Worm (Caenorhabditis elegans) whole organism, L4 larva: Measurements from ENCODE around the gene npr-43.

Experiments used
- F10B5.3 ChIP-seq: sonication (generic microtip); optimal IDR thresholded peaks from 2 replicates; lab custom pipeline; 2016; ENCODE audit warnings: mild to moderate bottlenecking, missing genetic modification characterization, missing compliant biosample characterization
- F37D6.2 ChIP-seq: sonication (generic microtip); optimal IDR thresholded peaks from 2 replicates; lab custom pipeline; 2016; ENCODE audit warnings: mild to moderate bottlenecking, missing genetic modification characterization, missing compliant biosample characterization
- F44E2.7 ChIP-seq: fragments of 200-800 bp; sonication (Bioruptor generic); IDR thresholded peaks from 2 replicates; pipeline ENCODE4 v2.1.2; 2022; ENCODE audit warnings: missing genetic modification characterization, missing compliant biosample characterization
- F49E8.2 ChIP-seq: sonication (generic microtip); optimal IDR thresholded peaks from 2 replicates; lab custom pipeline; 2016; ENCODE audit warnings: missing compliant biosample characterization, mild to moderate bottlenecking, missing genetic modification characterization, borderline replicate concordance
- R02D3.7 ChIP-seq: fragments of 150-350 bp; sonication (generic microtip); optimal IDR thresholded peaks from 3 replicates; lab custom pipeline; 2014; ENCODE audit warnings: missing biosample characterization, missing genetic modification characterization
- T20F7.1 ChIP-seq: fragments of 200-800 bp; sonication (Bioruptor generic); optimal IDR thresholded peaks from 2 replicates; lab custom pipeline; 2018; ENCODE audit warnings: mild to moderate bottlenecking, missing genetic modification characterization, missing compliant biosample characterization
- Y48G9A.11 ChIP-seq: fragments of 200-800 bp; sonication (Bioruptor generic); IDR thresholded peaks from 2 replicates; pipeline ENCODE4 v1.3.6; 2022; ENCODE audit warnings: missing genetic modification reagents, missing genetic modification characterization, missing compliant biosample characterization
- Y5F2A.4 ChIP-seq: fragments of 200-800 bp; sonication (Bioruptor generic); optimal IDR thresholded peaks from 2 replicates; lab custom pipeline; 2018; ENCODE audit warnings: mild to moderate bottlenecking, missing genetic modification characterization, missing compliant biosample characterization
- ZK546.5 ChIP-seq, 2 experiments: sonication (generic microtip); optimal IDR thresholded peaks; 2 replicates each; lab custom pipeline; 2017; ENCODE audit warnings: missing biosample characterization in 2 of 2, missing genetic modification characterization in 2 of 2
- aha-1 ChIP-seq: fragments of 150-350 bp; peaks from one replicate; lab custom pipeline; 2014; ENCODE audit warnings: missing biosample characterization, missing genetic modification characterization
- aly-2 ChIP-seq: sonication (generic microtip); optimal IDR thresholded peaks from 2 replicates; lab custom pipeline; 2018; ENCODE audit warnings: missing biosample characterization, missing genetic modification characterization
- ceh-32 ChIP-seq: sonication (generic microtip); optimal IDR thresholded peaks from 2 replicates; lab custom pipeline; 2016; ENCODE audit warnings: mild to moderate bottlenecking, missing genetic modification characterization, missing compliant biosample characterization; ENCODE audit not compliant: poor library complexity
- ceh-44 ChIP-seq: fragments of 200-800 bp; sonication (Bioruptor generic); IDR thresholded peaks from 2 replicates; pipeline ENCODE4 v1.3.6; 2022; ENCODE audit warnings: missing genetic modification reagents, missing genetic modification characterization, missing compliant biosample characterization
- ceh-62 ChIP-seq: sonication (generic microtip); optimal IDR thresholded peaks from 2 replicates; lab custom pipeline; 2017; ENCODE audit warnings: missing biosample characterization, missing genetic modification characterization
- ceh-82 ChIP-seq: sonication (generic microtip); optimal IDR thresholded peaks from 2 replicates; lab custom pipeline; 2017; ENCODE audit warnings: missing biosample characterization, missing genetic modification characterization
- dmd-6 ChIP-seq: fragments of 200-800 bp; sonication (Bioruptor generic); IDR thresholded peaks from 2 replicates; pipeline ENCODE4 v1.3.6; 2022; ENCODE audit warnings: missing genetic modification reagents, missing genetic modification characterization, missing compliant biosample characterization
- dmd-8 ChIP-seq: fragments of 200-800 bp; sonication (Bioruptor generic); IDR thresholded peaks from 2 replicates; pipeline ENCODE4 v1.3.6; 2022; ENCODE audit warnings: missing genetic modification characterization, missing compliant biosample characterization
- dpl-1 ChIP-seq: fragments of 150-350 bp; optimal IDR thresholded peaks from 2 replicates; lab custom pipeline; 2014; ENCODE audit warnings: missing biosample characterization, missing genetic modification reagents, missing genetic modification characterization
- duxl-1 ChIP-seq: sonication (generic microtip); optimal IDR thresholded peaks from 2 replicates; lab custom pipeline; 2016; ENCODE audit warnings: mild to moderate bottlenecking, missing genetic modification characterization, moderate library complexity, missing compliant biosample characterization; ENCODE audit not compliant: poor library complexity
- dve-1 ChIP-seq: sonication (generic microtip); optimal IDR thresholded peaks from 2 replicates; lab custom pipeline; 2017; ENCODE audit warnings: antibody characterized with exemption, mild to moderate bottlenecking, missing genetic modification characterization, missing compliant biosample characterization; ENCODE audit not compliant: insufficient read depth
- fkh-10 ChIP-seq: fragments of 150-350 bp; optimal IDR thresholded peaks from 2 replicates; lab custom pipeline; 2014; ENCODE audit warnings: missing biosample characterization, missing genetic modification reagents, missing genetic modification characterization
- gei-8 ChIP-seq: fragments of 200-800 bp; sonication (Bioruptor generic); optimal IDR thresholded peaks from 2 replicates; lab custom pipeline; 2018; ENCODE audit warnings: mild to moderate bottlenecking, missing genetic modification characterization, missing compliant biosample characterization
- hif-1 ChIP-seq, 2 experiments: sonication (generic microtip); optimal IDR thresholded peaks; 2 replicates each; lab custom pipeline; 2016 to 2017; ENCODE audit warnings: missing compliant biosample characterization in 2 of 2, missing genetic modification characterization in 2 of 2, missing genetic modification reagents in 2 of 2, missing genotype in 2 of 2, mild to moderate bottlenecking in 1 of 2
- hlh-11 ChIP-seq: fragments of 200-800 bp; sonication (Bioruptor generic); optimal IDR thresholded peaks from 2 replicates; lab custom pipeline; 2018; ENCODE audit warnings: mild to moderate bottlenecking, missing genetic modification characterization, missing compliant biosample characterization
- hlh-30 ChIP-seq: sonication (generic microtip); optimal IDR thresholded peaks from 2 replicates; lab custom pipeline; 2017; ENCODE audit warnings: antibody characterized with exemption, mild to moderate bottlenecking, missing genetic modification characterization, missing compliant biosample characterization; ENCODE audit not compliant: insufficient read depth
- lin-1 ChIP-seq: fragments of 200-800 bp; sonication (Bioruptor generic); IDR thresholded peaks from 2 replicates; pipeline ENCODE4 v1.3.6; 2022; ENCODE audit warnings: missing genetic modification reagents, missing genetic modification characterization, missing compliant biosample characterization
- lin-39 ChIP-seq: fragments of 150-350 bp; optimal IDR thresholded peaks from 2 replicates; lab custom pipeline; 2014; ENCODE audit warnings: missing biosample characterization, missing genetic modification reagents, missing genetic modification characterization
- lir-3 ChIP-seq: sonication (generic microtip); optimal IDR thresholded peaks from 2 replicates; lab custom pipeline; 2016; ENCODE audit warnings: mild to moderate bottlenecking, missing genetic modification characterization, missing compliant biosample characterization
- lsy-2 ChIP-seq, 2 experiments: fragments of 150-350 bp in 1 of 2; sonication (generic microtip) in 1 of 2; optimal IDR thresholded peaks; 2 replicates each; lab custom pipeline; 2014 to 2017; ENCODE audit warnings: missing biosample characterization in 2 of 2, missing genetic modification characterization in 2 of 2
- madf-5 ChIP-seq, 2 experiments: fragments of 200-800 bp; sonication (Bioruptor generic); IDR thresholded peaks; 2 replicates each; pipeline ENCODE4 v1.3.6; 2022; ENCODE audit warnings: missing compliant biosample characterization in 2 of 2, missing genetic modification characterization in 2 of 2
- madf-9 ChIP-seq: fragments of 200-800 bp; sonication (Bioruptor generic); conservative IDR thresholded peaks from 2 replicates; pipeline ENCODE4 v1.3.6; 2022; ENCODE audit warnings: missing genetic modification reagents, missing genetic modification characterization, missing compliant biosample characterization
- mdl-1 ChIP-seq, 2 experiments: fragments of 150-350 bp in 1 of 2; sonication (generic microtip) in 1 of 2; optimal IDR thresholded peaks; 2 replicates each; lab custom pipeline; 2014 to 2017; ENCODE audit warnings: missing biosample characterization in 2 of 2, missing genetic modification characterization in 2 of 2
- mxl-2 ChIP-seq: fragments of 200-800 bp; sonication (Bioruptor generic); conservative IDR thresholded peaks from 2 replicates; pipeline ENCODE4 v1.3.6; 2022; ENCODE audit warnings: missing genetic modification reagents, missing genetic modification characterization, missing compliant biosample characterization
- nhr-102 ChIP-seq: sonication (generic microtip); optimal IDR thresholded peaks from 2 replicates; lab custom pipeline; 2016; ENCODE audit warnings: mild to moderate bottlenecking, missing genetic modification characterization, moderate library complexity, missing compliant biosample characterization
- nhr-237 ChIP-seq: sonication (generic microtip); optimal IDR thresholded peaks from 2 replicates; lab custom pipeline; 2017; ENCODE audit warnings: missing biosample characterization, missing genetic modification characterization
- nhr-28 ChIP-seq: fragments of 150-350 bp; optimal IDR thresholded peaks from 2 replicates; lab custom pipeline; 2014; ENCODE audit warnings: missing biosample characterization, missing genetic modification characterization
- nhr-6 ChIP-seq: fragments of 150-350 bp; optimal IDR thresholded peaks from 2 replicates; lab custom pipeline; 2014; ENCODE audit warnings: missing biosample characterization, missing genetic modification characterization
- nhr-77 ChIP-seq: fragments of 150-350 bp; optimal IDR thresholded peaks from 2 replicates; lab custom pipeline; 2014; ENCODE audit warnings: missing biosample characterization, missing genetic modification characterization
- saeg-2 ChIP-seq: fragments of 200-800 bp; sonication (Bioruptor generic); IDR thresholded peaks from 2 replicates; pipeline ENCODE4 v1.3.6; 2022; ENCODE audit warnings: missing genetic modification reagents, missing genetic modification characterization, missing compliant biosample characterization
- sdz-12 ChIP-seq: fragments of 200-800 bp; sonication (Bioruptor generic); optimal IDR thresholded peaks from 2 replicates; lab custom pipeline; 2018; ENCODE audit warnings: mild to moderate bottlenecking, missing genetic modification characterization, missing compliant biosample characterization
- skn-1 ChIP-seq: fragments of 150-350 bp; optimal IDR thresholded peaks from 2 replicates; lab custom pipeline; 2014; ENCODE audit warnings: missing biosample characterization, missing genetic modification characterization
- snpc-1.2 ChIP-seq: fragments of 200-800 bp; sonication (Bioruptor generic); IDR thresholded peaks from 2 replicates; pipeline ENCODE4 v1.3.6; 2022; ENCODE audit warnings: missing genetic modification reagents, missing genetic modification characterization, missing compliant biosample characterization
- unc-130 ChIP-seq: sonication (generic microtip); optimal IDR thresholded peaks from 2 replicates; lab custom pipeline; 2016; ENCODE audit warnings: missing genetic modification reagents, missing genetic modification characterization, missing compliant biosample characterization
- unc-39 ChIP-seq: sonication (generic microtip); optimal IDR thresholded peaks from 2 replicates; lab custom pipeline; 2017; ENCODE audit warnings: missing biosample characterization, missing genetic modification characterization
- unc-62 ChIP-seq, 3 experiments: fragments of 150-350 bp in 1 of 3; sonication (generic microtip); optimal IDR thresholded peaks in 2 of 3; peaks in 1 of 3; 1 replicate in 1 of 3; 2 replicates in 2 of 3; lab custom pipeline; 2014 to 2017; ENCODE audit warnings: missing biosample characterization in 3 of 3, missing genetic modification characterization in 3 of 3, missing genetic modification reagents in 3 of 3, missing genotype in 1 of 3
- zfp-3 ChIP-seq: fragments of 200-800 bp; sonication (Bioruptor generic); conservative IDR thresholded peaks from 2 replicates; pipeline ENCODE4 v1.3.6; 2022; ENCODE audit warnings: missing genetic modification reagents, missing genetic modification characterization, missing compliant biosample characterization
- zip-2 ChIP-seq: fragments of 150-350 bp; optimal IDR thresholded peaks from 2 replicates; lab custom pipeline; 2014; ENCODE audit warnings: missing biosample characterization, missing genetic modification characterization
- ztf-11 ChIP-seq: fragments of 150-350 bp; optimal IDR thresholded peaks from 2 replicates; lab custom pipeline; 2014; ENCODE audit warnings: missing biosample characterization, missing genetic modification characterization
- ztf-7 ChIP-seq: fragments of 150-350 bp; optimal IDR thresholded peaks from 2 replicates; lab custom pipeline; 2014; ENCODE audit warnings: missing biosample characterization, missing genetic modification characterization

The npr-43 gene

DNA sequence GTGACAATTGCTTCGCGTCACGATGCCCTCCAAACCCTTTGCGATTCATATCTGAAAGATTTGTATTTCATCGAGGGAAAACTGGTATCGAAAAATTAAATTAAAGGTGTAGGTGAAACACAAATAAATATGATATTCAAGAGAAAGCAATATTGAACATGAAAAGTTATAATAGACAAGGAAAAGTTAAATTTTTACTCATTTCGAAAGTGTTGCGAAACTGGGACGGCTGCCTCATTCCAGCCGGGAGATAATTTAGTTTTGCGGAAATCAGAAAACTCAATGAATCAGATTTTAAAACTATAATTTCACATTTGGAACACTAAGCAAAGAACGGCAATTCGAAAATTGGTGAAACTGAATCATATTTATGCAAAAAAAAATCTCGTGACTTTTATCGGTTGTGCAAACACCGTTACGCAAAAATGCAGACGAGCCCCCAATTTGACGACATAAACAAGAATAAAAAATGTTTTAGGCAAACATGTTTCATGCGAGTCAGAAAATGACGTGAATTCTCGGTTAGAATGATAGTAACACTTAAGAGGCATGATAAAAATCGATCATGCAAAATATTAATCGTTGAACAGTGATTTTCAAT, 36.2 kb upstream of the npr-43 start, which contains the start of the genes nxf-1 and C15H11.11 (continued):
- TF ChIP-seq dmd-8 (no peak), dpl-1 (GFP tag; lab: Kevin White, UChicago) (peak; percentile 68), hlh-30 (tag; lab: Kevin White, UChicago) (peak; percentile 99), T20F7.1 (GFP tag; lab: Kevin White, UChicago) (peak; percentile 81), skn-1 (no peak)

DNA sequence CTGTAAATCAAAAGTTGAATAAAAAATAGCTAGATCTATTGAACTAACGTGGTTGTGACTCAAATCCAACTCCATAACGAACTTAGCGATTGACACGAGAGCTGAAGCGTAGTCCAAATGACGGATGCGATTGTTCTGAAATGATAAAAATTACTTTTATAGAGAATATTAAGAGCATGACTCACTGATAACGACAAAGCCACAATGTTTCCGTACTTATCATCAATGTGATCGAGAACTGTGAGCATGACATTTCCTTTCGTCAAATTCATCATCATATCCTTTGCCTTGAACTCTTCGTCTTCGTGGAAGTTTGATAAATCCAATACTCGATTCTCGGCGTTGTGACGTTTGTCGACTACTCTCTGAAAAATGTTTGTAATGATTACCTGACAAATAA, 35.1 kb upstream of the npr-43 start:
- TF ChIP-seq F49E8.2 (no peak), ceh-82 (tag; lab: Kevin White, UChicago) (no peak), nhr-237 (tag; lab: Kevin White, UChicago) (no peak), ceh-32 (no peak), lin-1 (GFP tag; lab: Robert Waterston, UW) (no peak), gei-8 (GFP tag; lab: Kevin White, UChicago) (no peak), ztf-11 (tag; lab: Kevin White, UChicago) (no peak), nhr-77 (tag; lab: Kevin White, UChicago) (no peak), lsy-2 (tag; optimal IDR thresholded peaks at IDR 0.05; lab: Kevin White, UChicago) (no peak), zfp-3 (no peak), Y48G9A.11 (no peak), dmd-6 (GFP tag; lab: Robert Waterston, UW) (peak; percentile 66), ceh-62 (tag; lab: Kevin White, UChicago) (no peak), mxl-2 (GFP tag; lab: Robert Waterston, UW) (no peak), duxl-1 (tag; lab: Kevin White, UChicago) (no peak), snpc-1.2 (no peak), unc-39 (tag; lab: Kevin White, UChicago) (no peak), ztf-7 (no peak), nhr-28 (tag; lab: Kevin White, UChicago) (peak; percentile 55), dmd-8 (no peak), nhr-6 (tag; lab: Kevin White, UChicago) (peak; percentile 81), zip-2 (tag; lab: Kevin White, UChicago) (no peak), sdz-12 (GFP tag; lab: Kevin White, UChicago) (no peak), mdl-1 (tag; optimal IDR thresholded peaks at IDR 0.05; lab: Kevin White, UChicago) (no peak), lin-39 (no peak), aha-1 (tag; lab: Kevin White, UChicago) (no peak), lir-3 (tag; lab: Kevin White, UChicago) (no peak), F44E2.7 (GFP tag; lab: Robert Waterston, UW) (no peak), dve-1 (tag; lab: Kevin White, UChicago) (peak; percentile 61), saeg-2 (GFP tag; lab: Robert Waterston, UW) (no peak), F37D6.2 (tag; lab: Kevin White, UChicago) (no peak), aly-2 (tag; lab: Kevin White, UChicago) (no peak), ceh-44 (no peak), R02D3.7 (no peak), hlh-30 (tag; lab: Kevin White, UChicago) (peak; percentile 14), hif-1 (tag; optimal IDR thresholded peaks at IDR 0.05; lab: Kevin White, UChicago) (no peak), unc-62 (GFP tag; optimal IDR thresholded peaks at IDR 0.05 in 1 of 2; lab: Kevin White, UChicago) (no peak), unc-62 (tag; optimal IDR thresholded peaks at IDR 0.05; lab: Kevin White, UChicago) (no peak), madf-5 (GFP tag; IDR thresholded peaks at IDR 0.05; lab: Robert Waterston, UW) (no peak), nhr-102 (tag; lab: Kevin White, UChicago) (no peak), fkh-10 (no peak), ZK546.5 (tag; optimal IDR thresholded peaks at IDR 0.05; lab: Kevin White, UChicago) (no peak), hlh-11 (tag; lab: Kevin White, UChicago) (peak; percentile 8), Y5F2A.4 (no peak), F10B5.3 (tag; lab: Kevin White, UChicago) (no peak), unc-130 (GFP tag; lab: Kevin White, UChicago) (no peak), madf-9 (no peak)
